Fruit fly (Drosophila melanogaster) whole organism, wandering third instar larva: ENCODE results near the gene CG4914.
A peak's percentile ranks its signal among the peaks of the same experiment; 100 is the strongest.

ENCODE experiments used
- Abd-B ChIP-seq: fragments of >200 bp; optimal IDR thresholded peaks from 2 replicates; lab custom pipeline; 2017; ENCODE audit warnings: missing biosample characterization, missing genetic modification characterization
- CG32264 ChIP-seq: fragments of 200-800 bp; sonication (Bioruptor generic); optimal IDR thresholded peaks from 2 replicates; lab custom pipeline; 2016; ENCODE audit warnings: missing biosample characterization, missing genetic modification characterization
- CG9705 ChIP-seq: fragments of 200-800 bp; sonication (Bioruptor generic); optimal IDR thresholded peaks from 2 replicates; lab custom pipeline; 2018; ENCODE audit warnings: missing biosample characterization, mild to moderate bottlenecking, missing genetic modification characterization
- CrebA ChIP-seq: fragments of 200-800 bp; sonication (Bioruptor generic); optimal IDR thresholded peaks from 2 replicates; lab custom pipeline; 2016; ENCODE audit warnings: missing biosample characterization, mild to moderate bottlenecking, missing genetic modification characterization, borderline replicate concordance
- Dfd ChIP-seq: fragments of >200 bp; optimal IDR thresholded peaks from 2 replicates; lab custom pipeline; 2017; ENCODE audit warnings: missing biosample characterization, missing genetic modification characterization
- Dif ChIP-seq: fragments of 200-275, 200-300 bp; sonication (Bioruptor generic); optimal IDR thresholded peaks from 2 replicates; lab custom pipeline; 2018; ENCODE audit warnings: missing biosample characterization, missing genetic modification characterization; ENCODE audit not compliant: partially characterized antibody
- GATAd ChIP-seq: sonication (Bioruptor generic); optimal IDR thresholded peaks from 2 replicates; lab custom pipeline; 2016; ENCODE audit warnings: missing biosample characterization, missing genetic modification characterization
- HLH106 ChIP-seq: fragments of 200-800 bp; optimal IDR thresholded peaks from 3 replicates; lab custom pipeline; 2019; ENCODE audit warnings: missing biosample characterization, mild to moderate bottlenecking, missing genetic modification characterization, moderate library complexity
- Hnf4 ChIP-seq: fragments of 200-800 bp; sonication (Bioruptor generic); optimal IDR thresholded peaks from 2 replicates; lab custom pipeline; 2016; ENCODE audit warnings: missing biosample characterization, mild to moderate bottlenecking, missing genetic modification characterization
- Hr78 ChIP-seq: fragments of >200 bp; optimal IDR thresholded peaks from 2 replicates; lab custom pipeline; 2017; ENCODE audit warnings: missing biosample characterization, missing genetic modification characterization
- Hr83 ChIP-seq: fragments of 200-300 bp; sonication (Bioruptor generic); optimal IDR thresholded peaks from 2 replicates; lab custom pipeline; 2016; ENCODE audit warnings: missing biosample characterization, mild to moderate bottlenecking, missing genetic modification characterization, moderate library complexity; ENCODE audit not compliant: poor library complexity, severe bottlenecking
- Jra ChIP-seq: sonication (Bioruptor generic); optimal IDR thresholded peaks from 2 replicates; lab custom pipeline; 2016; ENCODE audit warnings: missing biosample characterization, missing genetic modification characterization
- Myc ChIP-seq: fragments of >200 bp; optimal IDR thresholded peaks from 2 replicates; lab custom pipeline; 2017
- N ChIP-seq: fragments of >200 bp; optimal IDR thresholded peaks from 2 replicates; lab custom pipeline; 2018; ENCODE audit warnings: missing biosample characterization, missing external identifiers, missing genetic modification characterization
- OdsH ChIP-seq: fragments of 200-800 bp; sonication (Bioruptor generic); optimal IDR thresholded peaks from 2 replicates; lab custom pipeline; 2016; ENCODE audit warnings: missing biosample characterization, mild to moderate bottlenecking, missing genetic modification characterization
- Rel ChIP-seq, 2 experiments: fragments of 200-800 bp; sonication (Bioruptor generic) in 1 of 2; optimal IDR thresholded peaks; 2 replicates in 1 of 2; 3 replicates in 1 of 2; lab custom pipeline; 2016 to 2019; ENCODE audit warnings: mild to moderate bottlenecking in 2 of 2, missing biosample characterization in 2 of 2, missing genetic modification characterization in 2 of 2, moderate library complexity in 1 of 2
- Sp1 ChIP-seq: fragments of 200-800 bp; sonication (Bioruptor generic); optimal IDR thresholded peaks from 3 replicates; lab custom pipeline; 2019; ENCODE audit warnings: missing biosample characterization, mild to moderate bottlenecking, missing genetic modification characterization, moderate library complexity
- Vsx2 ChIP-seq: fragments of 200-300, 225-300 bp; sonication (Bioruptor generic); optimal IDR thresholded peaks from 2 replicates; lab custom pipeline; 2018; ENCODE audit warnings: missing biosample characterization, missing genetic modification characterization; ENCODE audit not compliant: partially characterized antibody
- br ChIP-seq: fragments of 200-800 bp; sonication (Bioruptor generic); optimal IDR thresholded peaks from 2 replicates; lab custom pipeline; 2016; ENCODE audit warnings: missing biosample characterization, missing genetic modification characterization
- brk ChIP-seq: fragments of 200-800 bp; sonication (Bioruptor generic); optimal IDR thresholded peaks from 2 replicates; lab custom pipeline; 2016; ENCODE audit warnings: missing biosample characterization, mild to moderate bottlenecking, missing genetic modification characterization
- dl ChIP-seq, 2 experiments: fragments of 175-275, 200-275 bp in 1 of 2; fragments of 200-275 bp in 1 of 2; sonication (Bioruptor generic); optimal IDR thresholded peaks; lab custom pipeline; 2018; ENCODE audit warnings: mild to moderate bottlenecking in 2 of 2, missing biosample characterization in 2 of 2, missing genetic modification characterization in 2 of 2, moderate library complexity in 2 of 2; ENCODE audit not compliant: partially characterized antibody in 2 of 2, insufficient read depth in 1 of 2
- dmrt93B ChIP-seq: fragments of 200-800 bp; sonication (Bioruptor generic); optimal IDR thresholded peaks from 2 replicates; lab custom pipeline; 2018; ENCODE audit warnings: missing biosample characterization, mild to moderate bottlenecking, missing genetic modification characterization
- dsf ChIP-seq: sonication (Bioruptor generic); optimal IDR thresholded peaks from 2 replicates; lab custom pipeline; 2016; ENCODE audit warnings: missing biosample characterization, missing genetic modification characterization, borderline replicate concordance
- ey ChIP-seq: fragments of 200-800 bp; sonication (Bioruptor generic); optimal IDR thresholded peaks from 2 replicates; lab custom pipeline; 2016; ENCODE audit warnings: missing biosample characterization, missing genetic modification characterization
- foxo ChIP-seq, 2 experiments: fragments of 200-800 bp; sonication (Bioruptor generic); optimal IDR thresholded peaks; 2 replicates in 1 of 2; 3 replicates in 1 of 2; lab custom pipeline; 2016 to 2017; ENCODE audit warnings: missing biosample characterization in 2 of 2, missing genetic modification characterization in 2 of 2
- fru ChIP-seq: fragments of 200-800 bp; sonication (Bioruptor generic); optimal IDR thresholded peaks from 3 replicates; lab custom pipeline; 2016; ENCODE audit warnings: missing biosample characterization, mild to moderate bottlenecking, missing genetic modification characterization
- h ChIP-seq: fragments of 200-800 bp; sonication (Bioruptor generic); optimal IDR thresholded peaks from 3 replicates; lab custom pipeline; 2016; ENCODE audit warnings: missing biosample characterization, mild to moderate bottlenecking, missing genetic modification characterization
- jim ChIP-seq: fragments of 175-275, 200-325 bp; sonication (Bioruptor generic); optimal IDR thresholded peaks from 2 replicates; lab custom pipeline; 2016; ENCODE audit warnings: missing biosample characterization, mild to moderate bottlenecking, missing genetic modification characterization
- lola ChIP-seq: fragments of >200 bp; optimal IDR thresholded peaks from 2 replicates; lab custom pipeline; 2017; ENCODE audit warnings: missing biosample characterization, missing genetic modification characterization
- pan ChIP-seq: fragments of >200 bp; optimal IDR thresholded peaks from 2 replicates; lab custom pipeline; 2017
- psq ChIP-seq: fragments of 200-800 bp; sonication (Bioruptor generic); optimal IDR thresholded peaks from 3 replicates; lab custom pipeline; 2017; ENCODE audit warnings: missing biosample characterization, mild to moderate bottlenecking, missing genetic modification characterization, moderate library complexity
- rgr ChIP-seq: fragments of 200-800 bp; sonication (Bioruptor generic); optimal IDR thresholded peaks from 3 replicates; lab custom pipeline; 2016; ENCODE audit warnings: missing biosample characterization, mild to moderate bottlenecking, missing genetic modification characterization
- sage ChIP-seq: fragments of 200-800 bp; sonication (Bioruptor generic); optimal IDR thresholded peaks from 2 replicates; lab custom pipeline; 2016; ENCODE audit warnings: missing biosample characterization, mild to moderate bottlenecking, missing genetic modification characterization
- sv ChIP-seq: fragments of 200-800 bp; sonication (Bioruptor generic); optimal IDR thresholded peaks from 3 replicates; lab custom pipeline; 2016; ENCODE audit warnings: missing biosample characterization, missing genetic modification characterization
- tai ChIP-seq: sonication (Bioruptor generic); optimal IDR thresholded peaks from 2 replicates; lab custom pipeline; 2016; ENCODE audit warnings: missing biosample characterization, missing genetic modification characterization
- usp ChIP-seq: fragments of >200 bp; optimal IDR thresholded peaks from 2 replicates; lab custom pipeline; 2017; ENCODE audit warnings: missing biosample characterization, missing genetic modification characterization
- woc ChIP-seq: sonication (Bioruptor generic); optimal IDR thresholded peaks from 2 replicates; lab custom pipeline; 2016; ENCODE audit warnings: missing biosample characterization, mild to moderate bottlenecking, missing genetic modification characterization

Gene CG4914

DNA sequence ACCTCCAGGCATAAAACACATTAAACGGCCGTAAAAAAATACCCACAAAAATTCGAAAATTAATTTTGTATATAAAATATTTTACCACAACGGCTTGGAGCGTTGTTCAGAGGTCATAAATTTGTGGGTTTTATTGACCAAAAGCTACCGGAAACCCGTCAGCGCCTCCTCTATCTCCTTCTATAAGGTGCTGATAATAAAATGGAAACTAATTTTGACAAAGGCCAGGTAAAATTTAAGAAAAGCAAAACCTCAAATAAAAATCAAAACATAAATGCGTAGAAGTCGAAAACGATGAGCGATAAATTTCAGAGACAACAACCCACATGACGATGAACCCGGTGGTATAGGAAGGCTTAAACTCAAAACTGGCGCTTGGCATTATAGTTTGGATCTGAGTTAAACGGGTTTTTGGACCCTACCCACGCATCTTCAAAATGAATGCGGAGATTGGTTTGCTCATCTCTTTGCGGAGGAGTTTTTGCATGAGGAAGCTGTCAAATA is 37.1 kb downstream of the CG4914 start:
- no peak for TF ChIP-seq Jra
- no peak for TF ChIP-seq sage (GFP tag; lab: Kevin White, UChicago)
- TF ChIP-seq Dif (GFP tag; lab: Kevin White, UChicago), result no peak
- no peak for TF ChIP-seq ey
- TF ChIP-seq Sp1 (GFP tag; lab: Kevin White, UChicago), result no peak
- no peak for TF ChIP-seq lola (GFP tag; lab: Kevin White, UChicago)
- no peak for TF ChIP-seq tai (GFP tag; lab: Kevin White, UChicago)
- no peak for TF ChIP-seq N
- TF ChIP-seq Dfd (GFP tag; lab: Kevin White, UChicago), result no peak
- no peak for TF ChIP-seq Hr78 (GFP tag; lab: Kevin White, UChicago)
- no peak for TF ChIP-seq woc (GFP tag; lab: Kevin White, UChicago)

DNA sequence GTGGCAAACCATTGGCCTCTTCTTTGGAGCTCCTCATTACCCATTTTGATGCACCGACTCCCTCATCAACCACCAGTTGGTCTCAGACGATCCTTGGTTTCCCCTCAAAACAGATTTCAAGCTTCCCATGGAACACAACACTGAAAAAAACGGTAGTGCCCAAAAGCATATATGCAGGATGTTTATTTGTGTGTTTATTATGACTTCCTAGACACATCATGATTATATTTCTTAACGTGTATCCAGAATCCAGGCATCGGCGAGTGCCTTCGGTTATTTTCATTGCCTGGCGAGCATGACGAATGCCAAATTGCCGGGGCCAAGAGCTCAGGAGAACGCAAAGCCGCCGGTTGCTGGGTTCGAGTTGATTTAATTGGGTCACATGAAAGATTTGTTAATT is 38.2 kb downstream of the CG4914 start:
- TF ChIP-seq Hnf4 (GFP tag; lab: Kevin White, UChicago) (no peak), foxo (GFP tag; optimal IDR thresholded peaks at IDR 0.05; lab: Kevin White, UChicago) (peak in 1 of 2 experiments; percentile 25), ey (peak; percentile 0)

DNA sequence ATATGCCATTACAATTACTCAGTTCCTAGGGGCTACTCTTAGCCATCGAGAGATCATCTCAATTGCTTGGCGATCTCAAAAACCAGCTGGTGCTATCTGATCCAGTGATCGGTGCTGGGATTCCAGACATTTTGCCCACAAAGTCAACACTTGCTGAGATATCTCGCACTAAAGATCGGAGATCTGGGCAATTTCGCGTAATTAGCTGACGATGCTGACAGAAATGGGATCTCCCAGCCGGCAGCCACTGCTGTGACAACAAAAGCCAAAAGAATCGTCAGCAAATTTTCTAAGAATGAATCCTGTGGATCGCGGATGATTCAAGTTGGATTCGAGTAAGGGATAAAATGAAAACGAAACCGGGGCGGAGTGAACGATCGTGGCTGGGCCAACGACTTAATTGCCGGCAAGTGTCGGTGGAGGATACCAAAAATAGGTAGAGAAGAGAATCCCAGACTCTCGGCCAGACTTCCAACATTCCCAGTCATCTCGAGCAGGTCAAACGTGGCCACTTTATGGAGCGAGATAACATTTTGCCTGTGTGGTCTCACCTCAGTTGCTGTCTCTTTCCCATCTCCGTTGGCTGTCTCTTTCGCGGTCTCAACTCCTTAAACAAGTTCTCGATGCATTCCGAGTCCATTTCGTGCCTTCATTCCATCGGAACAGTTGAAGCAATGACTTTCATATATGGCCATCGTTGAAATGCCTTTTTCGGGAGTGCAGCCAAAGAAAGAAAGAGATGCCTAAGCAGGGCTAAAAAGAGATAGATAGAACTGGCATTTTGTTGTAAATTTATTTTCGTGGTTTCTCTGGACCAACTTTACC is 40.0 kb downstream of the CG4914 start:
- TF ChIP-seq dsf (GFP tag; lab: Kevin White, UChicago) (no peak), GATAd (GFP tag; lab: Kevin White, UChicago) (no peak), woc (GFP tag; lab: Kevin White, UChicago) (no peak), Sp1 (GFP tag; lab: Kevin White, UChicago) (no peak), sage (GFP tag; lab: Kevin White, UChicago) (no peak), N (no peak), Hr83 (no peak), lola (GFP tag; lab: Kevin White, UChicago) (no peak), Vsx2 (GFP tag; lab: Kevin White, UChicago) (peak; percentile 50), Rel (GFP tag; optimal IDR thresholded peaks at IDR 0.05; lab: Kevin White, UChicago) (no peak), Rel (tag; optimal IDR thresholded peaks at IDR 0.05; lab: Kevin White, UChicago) (no peak), psq (GFP tag; lab: Kevin White, UChicago) (peak; percentile 42), dl (GFP tag; optimal IDR thresholded peaks at IDR 0.05; lab: Kevin White, UChicago; ENCODE audit: insufficient read depth in 1 of 2, partially characterized antibody in 2 of 2) (peak in 1 of 2 experiments; percentile 26)

DNA sequence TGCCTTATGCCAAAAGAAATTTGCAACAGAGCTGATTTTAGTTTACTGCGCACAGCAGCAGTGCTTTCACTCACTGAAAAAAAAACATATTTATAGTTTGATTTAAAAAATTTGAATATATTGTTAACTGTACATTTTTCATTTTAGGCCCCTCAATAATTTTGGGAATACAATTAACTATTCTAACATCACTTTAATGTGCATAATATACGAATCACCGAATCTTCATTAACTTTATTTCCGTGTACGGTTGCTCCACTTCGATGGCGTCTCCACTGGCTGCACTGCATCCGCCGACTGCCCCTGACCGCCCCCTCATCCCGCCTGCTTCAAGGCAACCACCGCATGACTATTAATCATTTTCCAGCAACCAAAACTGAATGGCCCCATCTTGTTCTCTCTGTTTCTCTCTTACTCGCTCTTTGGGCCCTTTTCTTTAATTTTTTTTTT is 41.2 kb downstream of the CG4914 start:
- TF ChIP-seq dmrt93B (GFP tag; lab: Kevin White, UChicago) (peak; percentile 79), Vsx2 (GFP tag; lab: Kevin White, UChicago) (no peak), tai (GFP tag; lab: Kevin White, UChicago) (peak; percentile 78), CG32264 (GFP tag; lab: Kevin White, UChicago) (peak; percentile 62), Myc (lab: Kevin White, UChicago) (no peak), woc (GFP tag; lab: Kevin White, UChicago) (peak; percentile 82), Abd-B (GFP tag; lab: Kevin White, UChicago) (no peak), Dfd (GFP tag; lab: Kevin White, UChicago) (no peak), br (peak; percentile 93), Jra (peak; percentile 83), ey (peak; percentile 87), fru (GFP tag; lab: Kevin White, UChicago) (peak; percentile 93), Hnf4 (GFP tag; lab: Kevin White, UChicago) (peak; percentile 88), usp (GFP tag; lab: Kevin White, UChicago) (no peak), dsf (GFP tag; lab: Kevin White, UChicago) (peak; percentile 42), sv (GFP tag; lab: Kevin White, UChicago) (no peak), HLH106 (tag; lab: Kevin White, UChicago) (peak; percentile 82), CrebA (GFP tag; lab: Kevin White, UChicago) (peak; percentile 31), Rel (GFP tag; optimal IDR thresholded peaks at IDR 0.05; lab: Kevin White, UChicago) (peak; percentile 49), Rel (tag; optimal IDR thresholded peaks at IDR 0.05; lab: Kevin White, UChicago) (peak; percentile 8), rgr (peak; percentile 88), OdsH (GFP tag; lab: Kevin White, UChicago) (peak; percentile 87), brk (GFP tag; lab: Kevin White, UChicago) (peak; percentile 79), N (no peak), sage (GFP tag; lab: Kevin White, UChicago) (peak; percentile 83), GATAd (GFP tag; lab: Kevin White, UChicago) (no peak), CG9705 (peak; percentile 71), Dif (GFP tag; lab: Kevin White, UChicago) (no peak), pan (lab: Kevin White, UChicago) (no peak), Hr78 (GFP tag; lab: Kevin White, UChicago) (no peak), psq (GFP tag; lab: Kevin White, UChicago) (peak; percentile 94), foxo (GFP tag; optimal IDR thresholded peaks at IDR 0.05; lab: Kevin White, UChicago) (peak in 1 of 2 experiments; percentile 92), Hr83 (peak; percentile 2), dl (GFP tag; optimal IDR thresholded peaks at IDR 0.05; lab: Kevin White, UChicago; ENCODE audit: insufficient read depth in 1 of 2, partially characterized antibody in 2 of 2) (no peak), jim (GFP tag; lab: Kevin White, UChicago) (no peak), h (GFP tag; lab: Kevin White, UChicago) (peak; percentile 93), Sp1 (GFP tag; lab: Kevin White, UChicago) (peak; percentile 90)
